Fruit fly (Drosophila melanogaster): ENCODE measurements around the gene CG31715.

CG31715 gene

dm6 chr2L:10342471-10342870 lies 1.1 kb downstream of the CG31715 start, which contains the start of gene Sps2 (continued):
- TF ChIP-seq CG4707 (GFP tag; optimal IDR thresholded peaks at IDR 0.05) (no peak), sens-2 (GFP tag; IDR thresholded peaks at IDR 0.05) (no peak), shn (GFP tag; optimal IDR thresholded peaks at IDR 0.05) (no peak), da (GFP tag; optimal IDR thresholded peaks at IDR 0.05) (no peak), CG13894 (tag; optimal IDR thresholded peaks at IDR 0.05) (no peak), CG13287 (GFP tag; IDR thresholded peaks at IDR 0.05; ENCODE audit: partially characterized antibody) (peak; percentile 85), CG3838 (GFP tag; optimal IDR thresholded peaks at IDR 0.05) (no peak), pzg (GFP tag; optimal IDR thresholded peaks at IDR 0.05) (peak; percentile 54), Nf-YC (tag; optimal IDR thresholded peaks at IDR 0.05) (peak; percentile 25), Bgb (GFP tag; IDR thresholded peaks at IDR 0.05; ENCODE audit: partially characterized antibody) (peak; percentile 59; the same call in 1 of the 2 replicates), Gug (GFP tag; IDR thresholded peaks at IDR 0.05) (no peak), Abd-B (GFP tag; optimal IDR thresholded peaks at IDR 0.05) (no peak), Mes4 (GFP tag; optimal IDR thresholded peaks at IDR 0.05) (no peak), Usf (GFP tag; optimal IDR thresholded peaks at IDR 0.05) (no peak), knrl (GFP tag; IDR thresholded peaks at IDR 0.05; ENCODE audit: partially characterized antibody) (peak; percentile 75; the same call in 2 of the 3 replicates), Med (GFP tag) (peak; percentile 81), CG2129 (GFP tag; IDR thresholded peaks at IDR 0.05; ENCODE audit: partially characterized antibody) (peak; percentile 70), CG6791 (GFP tag; IDR thresholded peaks at IDR 0.05; ENCODE audit: partially characterized antibody) (peak; percentile 83), CG9797 (GFP tag; optimal IDR thresholded peaks at IDR 0.05) (no peak), CG10147 (GFP tag; optimal IDR thresholded peaks at IDR 0.05) (no peak), Asciz (GFP tag; optimal IDR thresholded peaks at IDR 0.05) (no peak), sr (GFP tag; IDR thresholded peaks at IDR 0.05) (no peak), CG30020 (tag; optimal IDR thresholded peaks at IDR 0.05) (peak; percentile 85), Fer1 (GFP tag; optimal IDR thresholded peaks at IDR 0.05) (no peak), mam (GFP tag; optimal IDR thresholded peaks at IDR 0.05) (peak; percentile 1), CG15601 (tag; optimal IDR thresholded peaks at IDR 0.05) (peak; percentile 30), HLH4C (GFP tag; IDR thresholded peaks at IDR 0.05; ENCODE audit: partially characterized antibody) (peak; percentile 53; the same call in 1 of the 3 replicates), row (GFP tag; IDR thresholded peaks at IDR 0.05) (peak; percentile 77), dm (GFP tag; optimal IDR thresholded peaks at IDR 0.05) (no peak), unc-4 (GFP tag; IDR thresholded peaks at IDR 0.05; ENCODE audit: partially characterized antibody) (peak; percentile 78), dan (GFP tag; IDR thresholded peaks at IDR 0.05) (no peak), Max (GFP tag; optimal IDR thresholded peaks at IDR 0.05) (peak; percentile 3), CG10267 (tag; optimal IDR thresholded peaks at IDR 0.05) (peak; percentile 19), CG42726 (GFP tag; IDR thresholded peaks at IDR 0.05; ENCODE audit: partially characterized antibody) (peak; percentile 20; the same call in 1 of the 2 replicates), lab (GFP tag; optimal IDR thresholded peaks at IDR 0.05) (no peak), amos (GFP tag; IDR thresholded peaks at IDR 0.05; ENCODE audit: partially characterized antibody) (peak; percentile 80; the same call in 1 of the 2 replicates), CG1529 (GFP tag; optimal IDR thresholded peaks at IDR 0.05) (no peak), hkb (optimal IDR thresholded peaks at IDR 0.05) (no peak), hkb (GFP tag; IDR thresholded peaks at IDR 0.05) (no peak), Oli (tag; optimal IDR thresholded peaks at IDR 0.05) (no peak), CG12236 (GFP tag; optimal IDR thresholded peaks at IDR 0.05) (no peak), sc (optimal IDR thresholded peaks at IDR 0.05) (no peak), sc (GFP tag; optimal IDR thresholded peaks at IDR 0.05) (no peak), dysf (GFP tag; IDR thresholded peaks at IDR 0.05) (no peak), Doc3 (GFP tag; IDR thresholded peaks at IDR 0.05; ENCODE audit: partially characterized antibody) (peak; percentile 78), sug (tag; optimal IDR thresholded peaks at IDR 0.05) (peak; percentile 35), lilli (GFP tag; optimal IDR thresholded peaks at IDR 0.05) (peak; percentile 18), TFAM (GFP tag; optimal IDR thresholded peaks at IDR 0.05) (no peak), CG15479 (GFP tag; optimal IDR thresholded peaks at IDR 0.05) (no peak), vvl (GFP tag; IDR thresholded peaks at IDR 0.05) (peak; percentile 35)
